Worm (Caenorhabditis elegans) whole organism, L3 larva: ENCODE data around the gene spe-49.

Source experiments
- R02D3.7 ChIP-seq: fragments of 150-350 bp; optimal IDR thresholded peaks from 2 replicates; lab custom pipeline; 2014; ENCODE audit warnings: missing biosample characterization, missing genetic modification characterization
- elt-2 ChIP-seq: sonication (generic microtip); optimal IDR thresholded peaks from 2 replicates; lab custom pipeline; 2016; ENCODE audit warnings: missing genetic modification reagents, mild to moderate bottlenecking, missing genetic modification characterization, missing compliant biosample characterization
- elt-3 ChIP-seq, 3 experiments: fragments of 150-350 bp in 1 of 3; sonication (generic microtip) in 2 of 3; optimal IDR thresholded peaks; 2 replicates in 2 of 3; 4 replicates in 1 of 3; lab custom pipeline; 2014 to 2017; ENCODE audit warnings: missing biosample characterization in 3 of 3, missing genetic modification characterization in 3 of 3
- snpc-4 ChIP-seq: fragments of 150-350 bp; optimal IDR thresholded peaks from 2 replicates; lab custom pipeline; 2014; ENCODE audit warnings: missing biosample characterization, missing genetic modification characterization

- TF ChIP-seq elt-2 (tag; lab: Kevin White, UChicago) (no peak), R02D3.7 (tag; lab: Kevin White, UChicago) (no peak), elt-3 (tag; optimal IDR thresholded peaks at IDR 0.05; lab: Kevin White, UChicago) (no peak), snpc-4 (tag; lab: Kevin White, UChicago) (no peak)
Measured at ce11 chrV:6244631-6245030, 36.5 kb upstream of the spe-49 start.
